Worm (Caenorhabditis elegans) whole organism, early embryonic: ENCODE results near the gene C25E10.7.

ENCODE experiments used
- B0310.2 ChIP-seq: sonication (generic microtip); optimal IDR thresholded peaks from 2 replicates; lab custom pipeline; 2016; ENCODE audit warnings: mild to moderate bottlenecking, missing genetic modification characterization, missing compliant biosample characterization
- F13C5.2 ChIP-seq: sonication (generic microtip); optimal IDR thresholded peaks from 2 replicates; lab custom pipeline; 2017; ENCODE audit warnings: mild to moderate bottlenecking, missing genetic modification characterization, inconsistent platforms, missing compliant biosample characterization
- aly-1 ChIP-seq: sonication (generic microtip); optimal IDR thresholded peaks from 2 replicates; lab custom pipeline; 2016; ENCODE audit warnings: missing genetic modification characterization, missing compliant biosample characterization
- ama-1 ChIP-seq: fragments of 150-350 bp; optimal IDR thresholded peaks from 2 replicates; lab custom pipeline; 2014
- ceh-13 ChIP-seq: fragments of 200-800 bp; sonication (Bioruptor generic); optimal IDR thresholded peaks from 2 replicates; lab custom pipeline; 2018; ENCODE audit warnings: mild to moderate bottlenecking, missing genetic modification characterization, missing compliant biosample characterization
- ceh-36 ChIP-seq: sonication (generic microtip); optimal IDR thresholded peaks from 2 replicates; lab custom pipeline; 2016; ENCODE audit warnings: missing genetic modification characterization, inconsistent platforms, missing compliant biosample characterization
- ets-7 ChIP-seq: sonication (generic microtip); optimal IDR thresholded peaks from 2 replicates; lab custom pipeline; 2016; ENCODE audit warnings: missing genotype, missing genetic modification characterization, missing compliant biosample characterization
- flt-1 ChIP-seq: fragments of 200-800 bp; sonication (Bioruptor generic); IDR thresholded peaks from 2 replicates; pipeline ENCODE4 v1.3.6; 2022; ENCODE audit warnings: missing genetic modification characterization, missing compliant biosample characterization
- hmbx-1 ChIP-seq: sonication (generic microtip); optimal IDR thresholded peaks from 2 replicates; lab custom pipeline; 2016; ENCODE audit warnings: mild to moderate bottlenecking, missing genetic modification characterization, missing compliant biosample characterization
- hmg-4 ChIP-seq: fragments of 200-800 bp; sonication (Bioruptor generic); optimal IDR thresholded peaks from 2 replicates; lab custom pipeline; 2018; ENCODE audit warnings: mild to moderate bottlenecking, missing genetic modification characterization, missing compliant biosample characterization
- hnd-1 ChIP-seq: sonication (generic microtip); optimal IDR thresholded peaks from 2 replicates; lab custom pipeline; 2016; ENCODE audit warnings: missing genetic modification characterization, missing compliant biosample characterization
- pes-1 ChIP-seq: fragments of 200-800 bp; sonication (Bioruptor generic); IDR thresholded peaks from 2 replicates; pipeline ENCODE4 v1.3.6; 2022; ENCODE audit warnings: missing genetic modification reagents, missing genetic modification characterization, missing compliant biosample characterization
- scrt-1 ChIP-seq: fragments of 200-800 bp; sonication (Bioruptor generic); IDR thresholded peaks from 2 replicates; pipeline ENCODE4 v1.3.6; 2022; ENCODE audit warnings: missing genetic modification characterization, missing compliant biosample characterization
- sea-1 ChIP-seq: fragments of 200-800 bp; sonication (Bioruptor generic); conservative IDR thresholded peaks from 2 replicates; pipeline ENCODE4 v1.3.6; 2022; ENCODE audit warnings: missing genetic modification characterization, missing compliant biosample characterization
- tbx-11 ChIP-seq: fragments of 200-800 bp; sonication (Bioruptor generic); IDR thresholded peaks from 2 replicates; pipeline ENCODE4 v1.3.6; 2022; ENCODE audit warnings: missing genetic modification characterization, missing compliant biosample characterization
- tbx-37 ChIP-seq: fragments of 200-800 bp; sonication (Bioruptor generic); conservative IDR thresholded peaks from 2 replicates; pipeline ENCODE4 v1.3.6; 2022; ENCODE audit warnings: missing genetic modification reagents, missing genetic modification characterization, missing compliant biosample characterization
- tra-4 ChIP-seq: sonication (generic microtip); optimal IDR thresholded peaks from 2 replicates; lab custom pipeline; 2017; ENCODE audit warnings: missing genetic modification characterization, missing compliant biosample characterization

C25E10.7 gene

ce11 chrV:9074360-9074834 is 23.4 kb upstream of the C25E10.7 start:
- TF ChIP-seq F13C5.2 (no peak), hmg-4 (GFP tag; lab: Kevin White, UChicago) (no peak), tbx-37 (GFP tag; lab: Robert Waterston, UW) (no peak), ceh-13 (GFP tag; lab: Kevin White, UChicago) (no peak), tbx-11 (GFP tag; lab: Robert Waterston, UW) (no peak), aly-1 (tag; lab: Kevin White, UChicago) (no peak), B0310.2 (tag; lab: Kevin White, UChicago) (no peak), pes-1 (GFP tag; lab: Robert Waterston, UW) (no peak), sea-1 (no peak), scrt-1 (GFP tag; lab: Robert Waterston, UW) (no peak)

- TF ChIP-seq scrt-1 (GFP tag; lab: Robert Waterston, UW) (no peak), ets-7 (tag; lab: Kevin White, UChicago) (no peak), ceh-13 (GFP tag; lab: Kevin White, UChicago) (no peak), aly-1 (tag; lab: Kevin White, UChicago) (no peak), tra-4 (tag; lab: Kevin White, UChicago) (no peak), tbx-37 (GFP tag; lab: Robert Waterston, UW) (no peak), sea-1 (no peak), hmg-4 (GFP tag; lab: Kevin White, UChicago) (no peak), hnd-1 (tag; lab: Kevin White, UChicago) (no peak), flt-1 (GFP tag; lab: Robert Waterston, UW) (no peak), F13C5.2 (no peak), ceh-36 (tag; lab: Kevin White, UChicago) (no peak)
These were observed 22.5 kb upstream of the C25E10.7 start, which contains the start of gene oac-50 for ce11 chrV:9073322-9074038. TSS of gene oac-50 (minus strand) at chrV:9073540.

ce11 chrV:9069680-9070079 is 18.7 kb upstream of the C25E10.7 start, which contains the start of gene T27E4.5:
TSS of gene T27E4.5 (minus strand) at chrV:9069780.
- TF ChIP-seq scrt-1 (GFP tag; lab: Robert Waterston, UW) (no peak), aly-1 (tag; lab: Kevin White, UChicago) (no peak)

DNA sequence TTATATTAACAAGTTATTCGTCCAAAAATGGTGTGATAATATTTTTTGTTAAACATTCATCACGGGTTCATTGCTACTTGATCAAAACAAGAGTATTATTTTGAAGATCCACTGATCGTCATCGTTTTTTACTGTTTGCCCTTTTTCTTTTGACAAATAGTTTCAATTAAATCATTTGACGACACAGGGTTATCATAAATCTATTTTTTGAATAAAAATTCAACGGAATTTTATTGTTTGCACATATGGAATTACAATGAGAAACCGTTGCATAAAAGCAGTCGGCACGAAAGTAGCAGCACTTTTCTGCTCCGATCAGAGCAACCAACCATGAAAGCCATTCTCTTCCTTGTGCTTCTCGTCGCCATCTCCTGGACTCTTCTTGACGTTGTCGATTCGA is 16.7 kb upstream of the C25E10.7 start, which contains the start of gene fip-2:
fip-2 (plus strand) TSS at position 301 of the 400 bp plus-strand sequence.
- TF ChIP-seq pes-1 (GFP tag; lab: Robert Waterston, UW) (no peak), hmbx-1 (tag; lab: Kevin White, UChicago) (no peak), ets-7 (tag; lab: Kevin White, UChicago) (no peak), hnd-1 (tag; lab: Kevin White, UChicago) (no peak), flt-1 (GFP tag; lab: Robert Waterston, UW) (no peak), scrt-1 (GFP tag; lab: Robert Waterston, UW) (no peak), aly-1 (tag; lab: Kevin White, UChicago) (no peak), sea-1 (no peak), ceh-36 (tag; lab: Kevin White, UChicago) (no peak), B0310.2 (tag; lab: Kevin White, UChicago) (no peak), tra-4 (tag; lab: Kevin White, UChicago) (no peak)

- TF ChIP-seq tra-4 (tag; lab: Kevin White, UChicago) (no peak), ama-1 (lab: Kevin White, UChicago) (no peak), ceh-13 (GFP tag; lab: Kevin White, UChicago) (no peak), flt-1 (GFP tag; lab: Robert Waterston, UW) (no peak), ets-7 (tag; lab: Kevin White, UChicago) (no peak), B0310.2 (tag; lab: Kevin White, UChicago) (no peak), sea-1 (no peak), pes-1 (GFP tag; lab: Robert Waterston, UW) (no peak), ceh-36 (tag; lab: Kevin White, UChicago) (no peak), scrt-1 (GFP tag; lab: Robert Waterston, UW) (no peak), hmbx-1 (tag; lab: Kevin White, UChicago) (no peak), hmg-4 (GFP tag; lab: Kevin White, UChicago) (no peak), hnd-1 (tag; lab: Kevin White, UChicago) (no peak), F13C5.2 (no peak), aly-1 (tag; lab: Kevin White, UChicago) (no peak)
These were observed 14.9 kb upstream of the C25E10.7 start for ce11 chrV:9065915-9066314.

- TF ChIP-seq ama-1 (lab: Kevin White, UChicago) (no peak), flt-1 (GFP tag; lab: Robert Waterston, UW) (no peak)
These were observed 14.0 kb upstream of the C25E10.7 start for ce11 chrV:9065001-9065400.

DNA sequence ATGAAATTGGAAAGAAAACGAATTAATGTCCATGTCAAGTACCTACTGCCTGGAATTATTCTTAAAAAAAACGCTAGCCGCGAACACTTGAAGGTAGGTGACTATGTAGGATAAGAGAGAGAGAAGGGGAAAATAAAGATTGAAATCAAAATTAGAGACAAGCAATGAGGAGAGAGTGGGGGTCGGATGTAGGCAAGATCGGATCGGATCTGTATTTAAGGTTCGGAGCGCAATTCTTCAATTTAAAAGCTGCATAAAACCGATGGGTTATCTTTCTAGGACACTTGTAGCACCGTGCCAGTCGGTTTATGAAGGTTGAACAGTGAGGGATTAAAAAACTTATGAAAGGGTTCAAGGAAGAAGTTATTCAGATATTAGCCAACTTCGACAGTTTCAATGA is 12.1 kb upstream of the C25E10.7 start:
- TF ChIP-seq pes-1 (GFP tag; lab: Robert Waterston, UW) (no peak), ama-1 (lab: Kevin White, UChicago) (no peak), tbx-11 (GFP tag; lab: Robert Waterston, UW) (no peak), tbx-37 (GFP tag; lab: Robert Waterston, UW) (no peak), hmbx-1 (tag; lab: Kevin White, UChicago) (no peak), B0310.2 (tag; lab: Kevin White, UChicago) (no peak), ceh-36 (tag; lab: Kevin White, UChicago) (no peak), F13C5.2 (no peak), ets-7 (tag; lab: Kevin White, UChicago) (no peak), flt-1 (GFP tag; lab: Robert Waterston, UW) (no peak), aly-1 (tag; lab: Kevin White, UChicago) (no peak)
